Worm (Caenorhabditis elegans) whole organism, L4 larva: ENCODE data around the gene hpr-17.

Source experiments
- F37D6.2 ChIP-seq: sonication (generic microtip); optimal IDR thresholded peaks from 2 replicates; lab custom pipeline; 2016; ENCODE audit warnings: mild to moderate bottlenecking, missing genetic modification characterization, missing compliant biosample characterization
- R02D3.7 ChIP-seq: fragments of 150-350 bp; sonication (generic microtip); optimal IDR thresholded peaks from 3 replicates; lab custom pipeline; 2014; ENCODE audit warnings: missing biosample characterization, missing genetic modification characterization
- Y48G9A.11 ChIP-seq: fragments of 200-800 bp; sonication (Bioruptor generic); IDR thresholded peaks from 2 replicates; pipeline ENCODE4 v1.3.6; 2022; ENCODE audit warnings: missing genetic modification reagents, missing genetic modification characterization, missing compliant biosample characterization
- Y5F2A.4 ChIP-seq: fragments of 200-800 bp; sonication (Bioruptor generic); optimal IDR thresholded peaks from 2 replicates; lab custom pipeline; 2018; ENCODE audit warnings: mild to moderate bottlenecking, missing genetic modification characterization, missing compliant biosample characterization
- Y75B8A.6 ChIP-seq: fragments of 200-800 bp; sonication (Bioruptor generic); IDR thresholded peaks from 2 replicates; pipeline ENCODE4 v1.3.6; 2022; ENCODE audit warnings: missing genetic modification reagents, missing genetic modification characterization, missing compliant biosample characterization
- ZK337.2 ChIP-seq: fragments of 200-800 bp; sonication (Bioruptor generic); IDR thresholded peaks from 2 replicates; pipeline ENCODE4 v1.3.6; 2022; ENCODE audit warnings: missing genetic modification reagents, missing genetic modification characterization, missing compliant biosample characterization
- ama-1 ChIP-seq: fragments of 150-350 bp; optimal IDR thresholded peaks from 2 replicates; lab custom pipeline; 2014; ENCODE audit warnings: inconsistent platforms, mixed read lengths
- ceh-44 ChIP-seq: fragments of 200-800 bp; sonication (Bioruptor generic); IDR thresholded peaks from 2 replicates; pipeline ENCODE4 v1.3.6; 2022; ENCODE audit warnings: missing genetic modification reagents, missing genetic modification characterization, missing compliant biosample characterization
- ceh-62 ChIP-seq: sonication (generic microtip); optimal IDR thresholded peaks from 2 replicates; lab custom pipeline; 2017; ENCODE audit warnings: missing biosample characterization, missing genetic modification characterization
- ces-1 ChIP-seq: fragments of 150-350 bp; sonication (generic microtip); optimal IDR thresholded peaks from 4 replicates; lab custom pipeline; 2014; ENCODE audit warnings: missing biosample characterization, missing genetic modification reagents, missing genetic modification characterization
- cey-2 ChIP-seq: sonication (generic microtip); optimal IDR thresholded peaks from 3 replicates; lab custom pipeline; 2017; ENCODE audit warnings: missing genetic modification characterization, mild to moderate bottlenecking, missing compliant biosample characterization, antibody characterized with exemption, borderline replicate concordance; ENCODE audit not compliant: insufficient read depth
- daf-19 ChIP-seq: fragments of 200-800 bp; sonication (Bioruptor generic); conservative IDR thresholded peaks from 2 replicates; pipeline ENCODE4 v1.3.6; 2022; ENCODE audit warnings: missing genetic modification characterization, missing compliant biosample characterization
- dpl-1 ChIP-seq: fragments of 150-350 bp; optimal IDR thresholded peaks from 2 replicates; lab custom pipeline; 2014; ENCODE audit warnings: missing biosample characterization, missing genetic modification reagents, missing genetic modification characterization
- duxl-1 ChIP-seq: sonication (generic microtip); optimal IDR thresholded peaks from 2 replicates; lab custom pipeline; 2016; ENCODE audit warnings: mild to moderate bottlenecking, missing genetic modification characterization, moderate library complexity, missing compliant biosample characterization; ENCODE audit not compliant: poor library complexity
- egl-43 ChIP-seq: fragments of 200-800 bp; sonication (Bioruptor generic); IDR thresholded peaks from 2 replicates; pipeline ENCODE4 v1.3.6; 2022; ENCODE audit warnings: missing genetic modification reagents, missing genetic modification characterization, missing compliant biosample characterization
- hlh-11 ChIP-seq: fragments of 200-800 bp; sonication (Bioruptor generic); optimal IDR thresholded peaks from 2 replicates; lab custom pipeline; 2018; ENCODE audit warnings: mild to moderate bottlenecking, missing genetic modification characterization, missing compliant biosample characterization
- hlh-30 ChIP-seq: sonication (generic microtip); optimal IDR thresholded peaks from 2 replicates; lab custom pipeline; 2017; ENCODE audit warnings: antibody characterized with exemption, mild to moderate bottlenecking, missing genetic modification characterization, missing compliant biosample characterization; ENCODE audit not compliant: insufficient read depth
- lim-7 ChIP-seq: fragments of 200-800 bp; sonication (Bioruptor generic); IDR thresholded peaks from 2 replicates; pipeline ENCODE4 v1.3.6; 2022; ENCODE audit warnings: missing genetic modification characterization, missing compliant biosample characterization
- lin-15B ChIP-seq: fragments of 150-350 bp; sonication (generic microtip); optimal IDR thresholded peaks from 3 replicates; lab custom pipeline; 2014; ENCODE audit warnings: missing biosample characterization, missing genetic modification characterization
- madf-5 ChIP-seq, 2 experiments: fragments of 200-800 bp; sonication (Bioruptor generic); IDR thresholded peaks; 2 replicates each; pipeline ENCODE4 v1.3.6; 2022; ENCODE audit warnings: missing compliant biosample characterization in 2 of 2, missing genetic modification characterization in 2 of 2
- mdl-1 ChIP-seq, 2 experiments: fragments of 150-350 bp in 1 of 2; sonication (generic microtip) in 1 of 2; optimal IDR thresholded peaks; 2 replicates each; lab custom pipeline; 2014 to 2017; ENCODE audit warnings: missing biosample characterization in 2 of 2, missing genetic modification characterization in 2 of 2
- nhr-102 ChIP-seq: sonication (generic microtip); optimal IDR thresholded peaks from 2 replicates; lab custom pipeline; 2016; ENCODE audit warnings: mild to moderate bottlenecking, missing genetic modification characterization, moderate library complexity, missing compliant biosample characterization
- nhr-111 ChIP-seq: fragments of 200-800 bp; sonication (Bioruptor generic); optimal IDR thresholded peaks from 2 replicates; lab custom pipeline; 2018; ENCODE audit warnings: mild to moderate bottlenecking, missing genetic modification characterization, missing compliant biosample characterization
- nhr-237 ChIP-seq: sonication (generic microtip); optimal IDR thresholded peaks from 2 replicates; lab custom pipeline; 2017; ENCODE audit warnings: missing biosample characterization, missing genetic modification characterization
- nhr-41 ChIP-seq: fragments of 200-800 bp; sonication (Bioruptor generic); IDR thresholded peaks from 2 replicates; pipeline ENCODE4 v1.3.6; 2022; ENCODE audit warnings: missing genetic modification reagents, missing genetic modification characterization, missing compliant biosample characterization
- nhr-42 ChIP-seq: fragments of 200-800 bp; sonication (Bioruptor generic); IDR thresholded peaks from 2 replicates; pipeline ENCODE4 v1.3.6; 2022; ENCODE audit warnings: missing genetic modification characterization, missing compliant biosample characterization
- nhr-77 ChIP-seq: fragments of 150-350 bp; optimal IDR thresholded peaks from 2 replicates; lab custom pipeline; 2014; ENCODE audit warnings: missing biosample characterization, missing genetic modification characterization
- pqm-1 ChIP-seq: sonication (generic microtip); optimal IDR thresholded peaks from 2 replicates; lab custom pipeline; 2017; ENCODE audit warnings: missing biosample characterization, missing genetic modification characterization
- rbr-2 ChIP-seq: sonication (generic microtip); optimal IDR thresholded peaks from 2 replicates; lab custom pipeline; 2016; ENCODE audit warnings: missing genotype, missing genetic modification characterization, missing compliant biosample characterization
- skn-1 ChIP-seq: fragments of 150-350 bp; optimal IDR thresholded peaks from 2 replicates; lab custom pipeline; 2014; ENCODE audit warnings: missing biosample characterization, missing genetic modification characterization
- snpc-1.2 ChIP-seq: fragments of 200-800 bp; sonication (Bioruptor generic); IDR thresholded peaks from 2 replicates; pipeline ENCODE4 v1.3.6; 2022; ENCODE audit warnings: missing genetic modification reagents, missing genetic modification characterization, missing compliant biosample characterization
- snpc-4 ChIP-seq: fragments of 150-350 bp; optimal IDR thresholded peaks from 2 replicates; lab custom pipeline; 2014; ENCODE audit warnings: missing biosample characterization, missing genetic modification characterization
- spr-1 ChIP-seq: sonication (generic microtip); optimal IDR thresholded peaks from 2 replicates; lab custom pipeline; 2016; ENCODE audit warnings: mild to moderate bottlenecking, missing genetic modification characterization, missing compliant biosample characterization
- tra-1 ChIP-seq: fragments of 200-800 bp; sonication (Bioruptor generic); IDR thresholded peaks from 2 replicates; pipeline ENCODE4 v1.3.6; 2022; ENCODE audit warnings: missing genetic modification reagents, missing genetic modification characterization, missing compliant biosample characterization
- unc-39 ChIP-seq: sonication (generic microtip); optimal IDR thresholded peaks from 2 replicates; lab custom pipeline; 2017; ENCODE audit warnings: missing biosample characterization, missing genetic modification characterization
- unc-62 ChIP-seq, 3 experiments: fragments of 150-350 bp in 1 of 3; sonication (generic microtip); optimal IDR thresholded peaks in 2 of 3; peaks in 1 of 3; 1 replicate in 1 of 3; 2 replicates in 2 of 3; lab custom pipeline; 2014 to 2017; ENCODE audit warnings: missing biosample characterization in 3 of 3, missing genetic modification characterization in 3 of 3, missing genetic modification reagents in 3 of 3, missing genotype in 1 of 3
- zag-1 ChIP-seq: fragments of 150-350 bp; optimal IDR thresholded peaks from 2 replicates; lab custom pipeline; 2014; ENCODE audit warnings: missing biosample characterization, missing genetic modification characterization
- zfp-3 ChIP-seq: fragments of 200-800 bp; sonication (Bioruptor generic); conservative IDR thresholded peaks from 2 replicates; pipeline ENCODE4 v1.3.6; 2022; ENCODE audit warnings: missing genetic modification reagents, missing genetic modification characterization, missing compliant biosample characterization
- zip-11 ChIP-seq: fragments of 200-800 bp; sonication (Bioruptor generic); IDR thresholded peaks from 2 replicates; pipeline ENCODE4 v1.3.6; 2022; ENCODE audit warnings: missing genetic modification characterization, missing compliant biosample characterization
- ztf-7 ChIP-seq: fragments of 150-350 bp; optimal IDR thresholded peaks from 2 replicates; lab custom pipeline; 2014; ENCODE audit warnings: missing biosample characterization, missing genetic modification characterization

Gene hpr-17

ce11 chrII:13117135-13117534 is 39.7 kb downstream of the hpr-17 start, which contains the start of gene gfm-1 (continued):
- TF ChIP-seq ztf-7 (tag; lab: Kevin White, UChicago) (no peak), madf-5 (GFP tag; IDR thresholded peaks at IDR 0.05; lab: Robert Waterston, UW) (no peak), rbr-2 (tag; lab: Kevin White, UChicago) (peak; percentile 43), ama-1 (no peak), snpc-4 (tag; lab: Kevin White, UChicago) (no peak), nhr-77 (no peak), cey-2 (tag; lab: Kevin White, UChicago) (no peak), pqm-1 (tag; lab: Kevin White, UChicago) (no peak), skn-1 (tag; lab: Kevin White, UChicago) (no peak), R02D3.7 (no peak), mdl-1 (tag; optimal IDR thresholded peaks at IDR 0.05; lab: Kevin White, UChicago) (no peak), duxl-1 (tag; lab: Kevin White, UChicago) (peak; percentile 63), ceh-44 (GFP tag; lab: Robert Waterston, UW) (no peak), hlh-30 (no peak), ZK337.2 (GFP tag; lab: Robert Waterston, UW) (peak; percentile 76; the same call in 1 of the 2 replicates), ces-1 (GFP tag; lab: Kevin White, UChicago) (no peak), nhr-111 (GFP tag; lab: Kevin White, UChicago) (no peak), zip-11 (no peak), unc-62 (GFP tag; optimal IDR thresholded peaks at IDR 0.05 in 1 of 2; lab: Kevin White, UChicago) (no peak), unc-62 (tag; optimal IDR thresholded peaks at IDR 0.05; lab: Kevin White, UChicago) (no peak), snpc-1.2 (GFP tag; lab: Robert Waterston, UW) (no peak), unc-39 (tag; lab: Kevin White, UChicago) (no peak), nhr-102 (tag; lab: Kevin White, UChicago) (peak; percentile 49), Y48G9A.11 (GFP tag; lab: Robert Waterston, UW) (peak; percentile 54), lim-7 (GFP tag; lab: Robert Waterston, UW) (no peak), nhr-42 (GFP tag; lab: Robert Waterston, UW) (no peak), Y75B8A.6 (GFP tag; lab: Robert Waterston, UW) (no peak), tra-1 (GFP tag; lab: Robert Waterston, UW) (no peak), ceh-62 (tag; lab: Kevin White, UChicago) (no peak), daf-19 (no peak), nhr-41 (GFP tag; lab: Robert Waterston, UW) (no peak), Y5F2A.4 (GFP tag; lab: Kevin White, UChicago) (no peak), F37D6.2 (peak; percentile 8), zfp-3 (GFP tag; lab: Robert Waterston, UW) (no peak), hlh-11 (tag; lab: Kevin White, UChicago) (no peak), zag-1 (tag; lab: Kevin White, UChicago) (no peak), lin-15B (peak; percentile 8), dpl-1 (GFP tag; lab: Kevin White, UChicago) (peak; percentile 76)

ce11 chrII:13116710-13117109 is 40.1 kb downstream of the hpr-17 start, which contains the start of gene rict-1:
rict-1 (minus strand) TSS chrII:13116810.
- TF ChIP-seq unc-62 (GFP tag; optimal IDR thresholded peaks at IDR 0.05 in 1 of 2; lab: Kevin White, UChicago) (peak in 1 of 2 experiments; percentile 89), unc-62 (tag; optimal IDR thresholded peaks at IDR 0.05; lab: Kevin White, UChicago) (no peak), spr-1 (tag; lab: Kevin White, UChicago) (no peak)

ce11 chrII:13107719-13108118 is 49.1 kb downstream of the hpr-17 start, which contains the start of gene pqn-32:
pqn-32 (plus strand) TSS chrII:13108019.
- TF ChIP-seq nhr-237 (tag; lab: Kevin White, UChicago) (no peak), egl-43 (GFP tag; lab: Robert Waterston, UW) (0 out of 2 replicates have a peak, but pooled peaks have one; percentile 15)
- TF ChIP-seq, all 104 proteins: peak for 1
